Fruit fly (Drosophila melanogaster) whole organism, embryonic: ENCODE data around the gene udt.
A peak's percentile ranks its signal among the peaks of the same experiment; 100 is the strongest.

Source experiments
- CG12299 ChIP-seq: fragments of 200-800 bp; sonication (Bioruptor generic); optimal IDR thresholded peaks from 2 replicates; lab custom pipeline; 2018; ENCODE audit warnings: missing biosample characterization, mild to moderate bottlenecking, missing genetic modification characterization
- CG3281 ChIP-seq: fragments of 200-800 bp; sonication (Bioruptor generic); optimal IDR thresholded peaks from 3 replicates; lab custom pipeline; 2017; ENCODE audit warnings: missing biosample characterization, mild to moderate bottlenecking, missing genetic modification characterization
- CG34376 ChIP-seq: fragments of 200-800 bp; sonication (Bioruptor generic); optimal IDR thresholded peaks from 2 replicates; lab custom pipeline; 2018; ENCODE audit warnings: missing biosample characterization, mild to moderate bottlenecking, missing genetic modification characterization
- Chrac-16 ChIP-seq: fragments of 200-800 bp; sonication (Bioruptor generic); optimal IDR thresholded peaks from 3 replicates; lab custom pipeline; 2016; ENCODE audit warnings: missing biosample characterization, missing genetic modification characterization
- Mrtf ChIP-seq: fragments of 200-800 bp; sonication (Bioruptor generic); IDR thresholded peaks from 3 replicates; pipeline ENCODE4 v1.3.6; 2022; ENCODE audit warnings: missing biosample characterization, missing genetic modification characterization
- corto ChIP-seq: fragments of 200-800 bp; sonication (Bioruptor generic); optimal IDR thresholded peaks from 2 replicates; lab custom pipeline; 2016; ENCODE audit warnings: missing biosample characterization, mild to moderate bottlenecking, missing genetic modification characterization, moderate library complexity
- grn ChIP-seq: fragments of 200-800 bp; sonication (Bioruptor generic); optimal IDR thresholded peaks from 3 replicates; lab custom pipeline; 2017; ENCODE audit warnings: missing biosample characterization, missing genetic modification characterization
- lab ChIP-seq: fragments of 200-800 bp; sonication (Bioruptor generic); optimal IDR thresholded peaks from 3 replicates; lab custom pipeline; 2017; ENCODE audit warnings: missing biosample characterization, missing genetic modification characterization, mild to moderate bottlenecking, moderate library complexity, missing genetic modification reagents
- ranshi ChIP-seq: fragments of 200-800 bp; sonication (Bioruptor generic); IDR thresholded peaks from 2 replicates; pipeline ENCODE4 v1.3.6; 2022; ENCODE audit warnings: missing biosample characterization, missing genetic modification characterization
- sd ChIP-seq: fragments of 200-800 bp; sonication (Bioruptor generic); optimal IDR thresholded peaks from 3 replicates; lab custom pipeline; 2018; ENCODE audit warnings: missing biosample characterization, mild to moderate bottlenecking, missing genetic modification characterization, moderate library complexity
- sens-2 ChIP-seq: fragments of 200-800 bp; sonication (Bioruptor generic); IDR thresholded peaks from 2 replicates; pipeline ENCODE4 v1.3.6; 2022; ENCODE audit warnings: missing biosample characterization, missing genetic modification characterization
- sug ChIP-seq: fragments of 200-800 bp; optimal IDR thresholded peaks from 2 replicates; lab custom pipeline; 2019; ENCODE audit warnings: missing biosample characterization, mild to moderate bottlenecking, missing genetic modification characterization, moderate library complexity
- wdn ChIP-seq: fragments of 200-800 bp; sonication (Bioruptor generic); IDR thresholded peaks from 2 replicates; pipeline ENCODE4 v1.3.6; 2022; ENCODE audit warnings: missing biosample characterization, missing genetic modification characterization

udt gene

DNA sequence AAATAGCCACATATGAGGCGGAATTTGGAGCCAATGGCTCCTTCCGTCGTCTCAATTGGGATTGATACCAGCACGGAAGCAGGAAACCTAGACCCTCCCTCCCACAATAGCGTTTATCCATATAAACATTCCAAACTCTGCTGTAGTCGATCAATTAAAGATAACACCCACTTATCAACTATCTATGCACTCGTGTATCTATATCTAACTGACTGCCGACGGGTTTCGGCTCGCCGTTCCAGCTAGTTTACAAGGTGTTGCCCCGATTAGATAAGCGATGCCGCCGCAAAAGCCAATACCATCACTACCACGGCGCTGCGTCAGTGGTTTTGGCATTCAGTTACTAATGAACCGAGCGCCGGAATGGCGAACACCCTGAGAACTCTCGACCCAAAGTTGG lies 51.9 kb downstream of the udt start, which contains the start of gene CG10300 (continued):
- TF ChIP-seq CG34376 (peak; percentile 53), lab (GFP tag; lab: Kevin White, UChicago) (peak; percentile 65), corto (no peak), ranshi (0 out of 2 replicates have a peak, but pooled peaks have one; percentile 24), grn (peak; percentile 74), sug (tag; lab: Kevin White, UChicago) (peak; percentile 52), sd (tag; lab: Kevin White, UChicago) (peak; percentile 64), wdn (GFP tag; lab: Robert Waterston, UW) (no peak), CG3281 (no peak), Mrtf (no peak), sens-2 (no peak), Chrac-16 (GFP tag; lab: Kevin White, UChicago) (no peak), CG12299 (tag; lab: Kevin White, UChicago) (no peak)
- TF ChIP-seq, all 482 proteins: peak for 14
